Worm (Caenorhabditis elegans): ENCODE measurements around the gene fbxb-77.

DNA sequence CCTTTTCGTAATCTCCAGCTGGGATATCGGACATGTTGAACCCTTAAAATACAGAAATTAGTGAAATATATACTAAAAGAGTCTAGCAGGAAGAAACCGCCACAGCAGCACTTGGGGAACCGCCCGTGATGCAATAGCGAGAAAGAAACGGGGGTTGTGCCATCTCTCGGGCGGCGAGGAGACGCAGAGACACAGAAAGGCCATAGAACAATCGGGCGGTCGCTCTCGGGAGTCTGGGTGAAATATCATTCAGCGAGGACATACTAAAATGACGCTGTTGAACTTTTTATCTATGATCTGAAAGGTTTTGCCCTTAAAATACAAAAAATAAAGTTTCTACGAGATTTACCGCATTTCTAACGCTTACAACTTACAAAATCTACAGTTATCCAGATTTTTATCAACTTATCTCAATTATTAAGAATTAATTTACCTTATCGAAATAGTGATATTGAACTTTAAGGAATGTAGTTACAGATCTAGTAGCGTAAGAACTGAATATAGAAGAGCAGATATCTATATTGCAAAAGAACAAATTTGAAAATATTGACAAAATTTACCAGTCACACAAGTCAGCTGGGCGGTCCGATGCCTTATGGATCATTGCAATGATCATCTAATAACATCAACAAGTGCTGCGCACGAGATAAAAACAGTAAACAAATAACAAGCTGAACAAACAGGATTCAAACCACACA, 7.4 kb downstream of the fbxb-77 start, which contains the start of gene cyc-2.1:
- TF ChIP-seq mep-1 (tag; optimal IDR thresholded peaks at IDR 0.05) (peak; percentile 80), F26F4.8 (GFP tag; conservative IDR thresholded peaks at IDR 0.05) (no peak), nhr-77 (tag; optimal IDR thresholded peaks at IDR 0.05) (peak; percentile 42)
